Worm (Caenorhabditis elegans) whole organism, L2 larva: Measurements from ENCODE around the gene col-87.

Source experiments
- C34F6.9 ChIP-seq: fragments of 150-350 bp; optimal IDR thresholded peaks from 2 replicates; lab custom pipeline; 2014; ENCODE audit warnings: missing biosample characterization, missing genetic modification characterization
- F13H6.1 ChIP-seq: sonication (generic microtip); optimal IDR thresholded peaks from 2 replicates; lab custom pipeline; 2016; ENCODE audit warnings: missing genetic modification characterization, missing compliant biosample characterization
- R02D3.7 ChIP-seq: fragments of 150-350 bp; optimal IDR thresholded peaks from 2 replicates; lab custom pipeline; 2014; ENCODE audit warnings: missing biosample characterization, missing genetic modification characterization
- Y55F3AM.14 ChIP-seq: fragments of 200-800 bp; sonication (Bioruptor generic); optimal IDR thresholded peaks from 2 replicates; lab custom pipeline; 2018; ENCODE audit warnings: mild to moderate bottlenecking, missing genetic modification characterization, missing compliant biosample characterization
- ZK546.5 ChIP-seq: sonication (generic microtip); optimal IDR thresholded peaks from 2 replicates; lab custom pipeline; 2017; ENCODE audit warnings: missing biosample characterization, missing genetic modification characterization
- alr-1 ChIP-seq: fragments of 150-350 bp; optimal IDR thresholded peaks from 2 replicates; lab custom pipeline; 2014; ENCODE audit warnings: missing biosample characterization, missing genetic modification characterization
- ama-1 ChIP-seq: fragments of 150-350 bp; optimal IDR thresholded peaks from 2 replicates; lab custom pipeline; 2018; ENCODE audit warnings: inconsistent platforms
- blmp-1 ChIP-seq: sonication (generic microtip); optimal IDR thresholded peaks from 2 replicates; lab custom pipeline; 2017; ENCODE audit warnings: missing genetic modification characterization, mild to moderate bottlenecking, missing compliant biosample characterization, antibody characterized with exemption, moderate library complexity; ENCODE audit not compliant: insufficient read depth
- ceh-16 ChIP-seq: fragments of 150-350 bp; optimal IDR thresholded peaks from 2 replicates; lab custom pipeline; 2014; ENCODE audit warnings: missing biosample characterization, missing genetic modification characterization
- ceh-82 ChIP-seq: fragments of 150-350 bp; optimal IDR thresholded peaks from 2 replicates; lab custom pipeline; 2014; ENCODE audit warnings: missing biosample characterization, missing genetic modification characterization
- crh-2 ChIP-seq: sonication (generic microtip); optimal IDR thresholded peaks from 2 replicates; lab custom pipeline; 2017; ENCODE audit warnings: missing biosample characterization, missing genetic modification characterization
- dmd-4 ChIP-seq: sonication (generic microtip); optimal IDR thresholded peaks from 2 replicates; lab custom pipeline; 2017; ENCODE audit warnings: missing biosample characterization, missing genetic modification characterization
- egl-27 ChIP-seq: sonication (generic microtip); optimal IDR thresholded peaks from 3 replicates; lab custom pipeline; 2017; ENCODE audit warnings: missing biosample characterization, missing genetic modification reagents, missing genetic modification characterization
- elt-3 ChIP-seq: sonication (generic microtip); optimal IDR thresholded peaks from 2 replicates; lab custom pipeline; 2017; ENCODE audit warnings: missing biosample characterization, missing genetic modification characterization
- fos-1 ChIP-seq: fragments of 150-350 bp; optimal IDR thresholded peaks from 2 replicates; lab custom pipeline; 2014; ENCODE audit warnings: missing biosample characterization, missing genetic modification characterization
- gmeb-1 ChIP-seq: fragments of 150-350 bp; optimal IDR thresholded peaks from 2 replicates; lab custom pipeline; 2014; ENCODE audit warnings: missing biosample characterization, missing genetic modification characterization
- lin-11 ChIP-seq: fragments of 150-350 bp; sonication (generic microtip); optimal IDR thresholded peaks from 2 replicates; lab custom pipeline; 2014; ENCODE audit warnings: missing biosample characterization, missing genetic modification characterization, inconsistent platforms, mixed read lengths
- lin-13 ChIP-seq: fragments of 150-350 bp; optimal IDR thresholded peaks from 2 replicates; lab custom pipeline; 2014; ENCODE audit warnings: missing biosample characterization, missing genetic modification reagents, missing genetic modification characterization
- lsy-2 ChIP-seq, 2 experiments: fragments of 150-350 bp in 1 of 2; sonication (generic microtip) in 1 of 2; optimal IDR thresholded peaks; 2 replicates each; lab custom pipeline; 2014 to 2017; ENCODE audit warnings: missing biosample characterization in 2 of 2, missing genetic modification characterization in 2 of 2
- mab-5 ChIP-seq: fragments of 150-350 bp; optimal IDR thresholded peaks from 2 replicates; lab custom pipeline; 2014; ENCODE audit warnings: missing biosample characterization, missing genetic modification characterization
- mdl-1 ChIP-seq, 2 experiments: fragments of 150-350 bp in 1 of 2; sonication (generic microtip) in 1 of 2; optimal IDR thresholded peaks; 2 replicates each; lab custom pipeline; 2017; ENCODE audit warnings: missing biosample characterization in 2 of 2, missing genetic modification characterization in 2 of 2
- nhr-10 ChIP-seq: sonication (generic microtip); optimal IDR thresholded peaks from 2 replicates; lab custom pipeline; 2017; ENCODE audit warnings: missing biosample characterization, missing genetic modification characterization
- nhr-11 ChIP-seq: fragments of 150-350 bp; optimal IDR thresholded peaks from 2 replicates; lab custom pipeline; 2014; ENCODE audit warnings: missing biosample characterization, missing genetic modification characterization
- nhr-129 ChIP-seq: fragments of 150-350 bp; optimal IDR thresholded peaks from 2 replicates; lab custom pipeline; 2014; ENCODE audit warnings: missing biosample characterization, missing genetic modification characterization
- nhr-21 ChIP-seq: fragments of 150-350 bp; optimal IDR thresholded peaks from 2 replicates; lab custom pipeline; 2014; ENCODE audit warnings: missing biosample characterization, missing genetic modification characterization
- nhr-23 ChIP-seq: fragments of 150-350 bp; optimal IDR thresholded peaks from 2 replicates; lab custom pipeline; 2014; ENCODE audit warnings: missing biosample characterization, missing genetic modification reagents, missing genetic modification characterization
- nhr-237 ChIP-seq: fragments of 150-350 bp; optimal IDR thresholded peaks from 2 replicates; lab custom pipeline; 2014; ENCODE audit warnings: missing biosample characterization, missing genetic modification characterization
- nhr-25 ChIP-seq: fragments of 150-350 bp; sonication (generic microtip); optimal IDR thresholded peaks from 3 replicates; lab custom pipeline; 2014; ENCODE audit warnings: missing biosample characterization, missing genetic modification characterization
- nhr-6 ChIP-seq: fragments of 150-350 bp; optimal IDR thresholded peaks from 2 replicates; lab custom pipeline; 2014; ENCODE audit warnings: missing biosample characterization, missing genetic modification characterization
- nhr-77 ChIP-seq: fragments of 150-350 bp; optimal IDR thresholded peaks from 2 replicates; lab custom pipeline; 2014; ENCODE audit warnings: missing biosample characterization, missing genetic modification characterization
- peb-1 ChIP-seq: fragments of 150-350 bp; optimal IDR thresholded peaks from 2 replicates; lab custom pipeline; 2014; ENCODE audit warnings: missing biosample characterization, missing genetic modification characterization
- sem-4 ChIP-seq: fragments of 150-350 bp; optimal IDR thresholded peaks from 2 replicates; lab custom pipeline; 2014; ENCODE audit warnings: missing biosample characterization, missing genetic modification reagents, missing genetic modification characterization
- sma-3 ChIP-seq: sonication (generic microtip); optimal IDR thresholded peaks from 2 replicates; lab custom pipeline; 2016; ENCODE audit warnings: missing genetic modification reagents, missing genetic modification characterization, missing compliant biosample characterization
- sma-9 ChIP-seq, 2 experiments: fragments of 150-350 bp in 1 of 2; sonication (generic microtip) in 1 of 2; optimal IDR thresholded peaks; 2 replicates each; lab custom pipeline; 2014 to 2016; ENCODE audit warnings: missing genetic modification characterization in 2 of 2, mild to moderate bottlenecking in 1 of 2, missing biosample characterization in 1 of 2, missing compliant biosample characterization in 1 of 2, missing genetic modification reagents in 1 of 2, moderate library complexity in 1 of 2
- snpc-4 ChIP-seq: fragments of 150-350 bp; optimal IDR thresholded peaks from 2 replicates; lab custom pipeline; 2014; ENCODE audit warnings: missing biosample characterization, missing genetic modification characterization
- unc-39 ChIP-seq: fragments of 150-350 bp; optimal IDR thresholded peaks from 2 replicates; lab custom pipeline; 2014; ENCODE audit warnings: missing biosample characterization, missing genetic modification characterization
- unc-55 ChIP-seq: fragments of 150-350 bp; sonication (generic microtip); optimal IDR thresholded peaks from 3 replicates; lab custom pipeline; 2014; ENCODE audit warnings: missing biosample characterization, missing genetic modification reagents, missing genetic modification characterization
- unc-62 ChIP-seq: fragments of 150-350 bp; optimal IDR thresholded peaks from 2 replicates; lab custom pipeline; 2014; ENCODE audit warnings: missing biosample characterization, missing genetic modification reagents, missing genetic modification characterization
- zag-1 ChIP-seq: fragments of 150-350 bp; optimal IDR thresholded peaks from 2 replicates; lab custom pipeline; 2014; ENCODE audit warnings: missing biosample characterization, missing genetic modification characterization
- ztf-1 ChIP-seq: fragments of 200-800 bp; sonication (Bioruptor generic); conservative IDR thresholded peaks from 2 replicates; pipeline ENCODE4 v1.3.6; 2022; ENCODE audit warnings: missing genetic modification characterization, missing compliant biosample characterization
- ztf-11 ChIP-seq: sonication (generic microtip); optimal IDR thresholded peaks from 2 replicates; lab custom pipeline; 2017; ENCODE audit warnings: missing biosample characterization, missing genetic modification characterization
- ztf-4 ChIP-seq: fragments of 150-350 bp; optimal IDR thresholded peaks from 2 replicates; lab custom pipeline; 2014; ENCODE audit warnings: missing biosample characterization, missing genetic modification characterization

The col-87 gene

DNA sequence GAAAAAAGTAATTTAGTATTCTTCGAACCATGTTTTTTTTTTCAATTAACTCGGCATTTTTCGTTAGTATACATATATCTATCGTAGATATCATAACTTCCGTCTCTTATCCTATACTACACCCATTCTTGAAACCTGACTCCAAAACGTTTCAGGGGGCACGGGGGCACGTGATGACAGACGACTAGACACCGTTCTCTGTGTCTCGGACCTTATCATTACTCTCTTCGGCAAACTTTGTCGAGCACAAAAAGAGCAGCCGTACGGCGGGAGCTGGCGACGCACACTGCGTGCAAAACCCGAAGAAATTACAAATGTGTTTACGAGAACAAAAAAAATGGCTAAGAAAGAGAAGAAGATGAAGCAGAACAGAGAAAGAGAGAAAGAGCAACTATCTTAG lies 50.3 kb downstream of the col-87 start (continued):
- no peak for TF ChIP-seq nhr-237
- peak; percentile 22 for TF ChIP-seq Y55F3AM.14 (GFP tag; lab: Kevin White, UChicago)
- TF ChIP-seq ceh-16 (tag; lab: Kevin White, UChicago), result no peak
- peak; percentile 3 for TF ChIP-seq nhr-6 (tag; lab: Kevin White, UChicago)
- TF ChIP-seq R02D3.7 (tag; lab: Kevin White, UChicago), result no peak

DNA sequence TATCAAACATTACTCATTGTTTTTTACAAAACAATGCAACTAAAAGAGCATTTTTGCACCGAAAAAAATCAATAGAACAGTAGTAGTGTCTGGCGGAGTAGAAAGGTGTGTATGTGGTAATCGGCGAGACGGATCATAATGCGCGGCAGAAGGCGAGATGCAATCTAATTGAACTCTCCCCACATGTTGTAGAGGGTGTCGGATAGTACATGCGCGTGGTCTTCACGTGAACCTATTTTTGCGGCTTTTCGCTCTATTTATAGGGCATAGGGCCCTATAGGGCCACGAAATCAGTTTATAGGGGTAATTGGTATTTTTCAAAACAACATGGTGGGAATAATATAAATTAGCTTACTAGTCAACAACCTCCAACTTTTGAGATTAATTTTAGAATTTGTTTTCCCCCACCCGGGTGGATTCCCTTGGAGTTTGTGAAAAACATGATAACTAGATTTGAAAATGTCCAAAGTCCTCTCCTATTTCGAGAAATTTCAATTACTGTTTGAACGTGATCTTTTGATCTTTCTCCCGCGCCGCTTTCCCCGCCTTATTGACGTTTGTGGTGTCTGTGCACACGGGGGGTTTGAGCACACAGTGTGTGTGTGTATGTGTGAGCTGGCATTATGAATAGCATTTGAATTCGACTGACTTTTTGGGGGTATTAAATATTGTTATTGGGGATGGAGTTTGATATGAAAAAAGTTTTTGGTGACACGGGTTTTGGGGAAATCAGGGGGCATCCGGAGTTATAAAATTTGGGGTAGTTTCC lies 51.5 kb downstream of the col-87 start:
- TF ChIP-seq sma-9 (GFP tag; optimal IDR thresholded peaks at IDR 0.05; lab: Kevin White, UChicago) (peak; percentile 78), sma-9 (tag; optimal IDR thresholded peaks at IDR 0.05; lab: Kevin White, UChicago) (no peak), F13H6.1 (tag; lab: Kevin White, UChicago) (peak; percentile 48), Y55F3AM.14 (GFP tag; lab: Kevin White, UChicago) (no peak), blmp-1 (tag; lab: Kevin White, UChicago) (no peak), nhr-11 (tag; lab: Kevin White, UChicago) (no peak), unc-39 (no peak), nhr-21 (tag; lab: Kevin White, UChicago) (peak; percentile 16), crh-2 (tag; lab: Kevin White, UChicago) (peak; percentile 47), fos-1 (peak; percentile 53), ceh-16 (tag; lab: Kevin White, UChicago) (no peak), peb-1 (tag; lab: Kevin White, UChicago) (no peak), nhr-6 (tag; lab: Kevin White, UChicago) (no peak), nhr-129 (tag; lab: Kevin White, UChicago) (peak; percentile 2)

- TF ChIP-seq C34F6.9 (tag; lab: Kevin White, UChicago), result peak; percentile 84
- TF ChIP-seq gmeb-1 (tag; lab: Kevin White, UChicago), result peak; percentile 54
- peak; percentile 98 for TF ChIP-seq sma-9 (GFP tag; optimal IDR thresholded peaks at IDR 0.05; lab: Kevin White, UChicago)
- no peak for TF ChIP-seq sma-9 (tag; optimal IDR thresholded peaks at IDR 0.05; lab: Kevin White, UChicago)
- TF ChIP-seq mab-5 (tag; lab: Kevin White, UChicago), result peak; percentile 87
- TF ChIP-seq ZK546.5 (tag; lab: Kevin White, UChicago), result peak; percentile 29
- peak; percentile 67 for TF ChIP-seq unc-62
- peak; percentile 94 for TF ChIP-seq sem-4 (tag; lab: Kevin White, UChicago)
- TF ChIP-seq F13H6.1 (tag; lab: Kevin White, UChicago), result peak; percentile 98
- peak; percentile 90 for TF ChIP-seq crh-2 (tag; lab: Kevin White, UChicago)
- peak; percentile 96 to 98 for TF ChIP-seq mdl-1 (tag; optimal IDR thresholded peaks at IDR 0.05; lab: Kevin White, UChicago)
- TF ChIP-seq dmd-4 (tag; lab: Kevin White, UChicago), result no peak
- peak; percentile 87 for TF ChIP-seq ztf-4
- peak; percentile 84 for TF ChIP-seq nhr-77 (tag; lab: Kevin White, UChicago)
- no peak for TF ChIP-seq alr-1 (tag; lab: Kevin White, UChicago)
- no peak for TF ChIP-seq ztf-1 (GFP tag; lab: Robert Waterston, UW)
- TF ChIP-seq nhr-25 (tag; lab: Kevin White, UChicago), result peak; percentile 80
- peak; percentile 60 for TF ChIP-seq blmp-1 (tag; lab: Kevin White, UChicago)
- TF ChIP-seq ztf-11, result no peak
- peak; percentile 51 for TF ChIP-seq snpc-4 (tag; lab: Kevin White, UChicago)
- TF ChIP-seq nhr-21 (tag; lab: Kevin White, UChicago), result peak; percentile 93
- TF ChIP-seq ceh-82 (tag; lab: Kevin White, UChicago), result peak; percentile 35
- TF ChIP-seq fos-1, result peak; percentile 67
- TF ChIP-seq zag-1 (tag; lab: Kevin White, UChicago), result peak; percentile 92
- no peak for TF ChIP-seq nhr-10 (tag; lab: Kevin White, UChicago)
- no peak for TF ChIP-seq nhr-23 (tag; lab: Kevin White, UChicago)
- no peak for TF ChIP-seq peb-1 (tag; lab: Kevin White, UChicago)
- TF ChIP-seq lin-13, result peak; percentile 79
- TF ChIP-seq ama-1 (lab: Kevin White, UChicago), result no peak
- peak; percentile 74 for TF ChIP-seq ceh-16 (tag; lab: Kevin White, UChicago)
- TF ChIP-seq unc-39, result peak; percentile 44
- peak; percentile 89 for TF ChIP-seq egl-27
- TF ChIP-seq lin-11, result peak; percentile 54
- TF ChIP-seq nhr-6 (tag; lab: Kevin White, UChicago), result peak; percentile 75
- peak; percentile 85 for TF ChIP-seq sma-3
- TF ChIP-seq lsy-2 (tag; optimal IDR thresholded peaks at IDR 0.05; lab: Kevin White, UChicago), result peak; percentile 70 to 92
- TF ChIP-seq nhr-129 (tag; lab: Kevin White, UChicago), result peak; percentile 91
- no peak for TF ChIP-seq elt-3 (tag; lab: Kevin White, UChicago)
- peak; percentile 0 for TF ChIP-seq R02D3.7 (tag; lab: Kevin White, UChicago)
- peak; percentile 21 for TF ChIP-seq nhr-11 (tag; lab: Kevin White, UChicago)
- TF ChIP-seq unc-55, result peak; percentile 80
- peak; percentile 96 for TF ChIP-seq Y55F3AM.14 (GFP tag; lab: Kevin White, UChicago)
Measured at ce11 chrII:14040204-14040842, 54.2 kb downstream of the col-87 start.
